Fruit fly (Drosophila melanogaster): ENCODE results near the gene Stt3A.

- TF ChIP-seq insv (optimal IDR thresholded peaks at IDR 0.05) (no peak), Myc (optimal IDR thresholded peaks at IDR 0.05) (no peak), psq (optimal IDR thresholded peaks at IDR 0.05) (no peak), ttk (optimal IDR thresholded peaks at IDR 0.05) (no peak), Sin3A (optimal IDR thresholded peaks at IDR 0.05) (no peak)
Observed at dm6 chrX:21031819-21032261, 21.9 kb downstream of the Stt3A start, which contains the start of gene CG1529.

Measured in Kc167 (cell line).